Worm (Caenorhabditis elegans) whole organism, late embryonic: ENCODE results near the gene gpa-18.

Source experiments
- C08G9.2 ChIP-seq: sonication (generic microtip); optimal IDR thresholded peaks from 2 replicates; lab custom pipeline; 2016; ENCODE audit warnings: mild to moderate bottlenecking, missing genetic modification characterization, moderate library complexity, missing compliant biosample characterization
- F13H6.1 ChIP-seq: sonication (generic microtip); optimal IDR thresholded peaks from 2 replicates; lab custom pipeline; 2016; ENCODE audit warnings: missing genetic modification characterization, missing compliant biosample characterization
- T23F11.4 ChIP-seq: fragments of 200-800 bp; sonication (Bioruptor generic); optimal IDR thresholded peaks from 2 replicates; lab custom pipeline; 2018; ENCODE audit warnings: mild to moderate bottlenecking, missing genetic modification characterization, missing compliant biosample characterization
- ahr-1 ChIP-seq: sonication (generic microtip); optimal IDR thresholded peaks from 2 replicates; lab custom pipeline; 2016; ENCODE audit warnings: missing genetic modification characterization, missing compliant biosample characterization
- ceh-18 ChIP-seq: sonication (generic microtip); optimal IDR thresholded peaks from 2 replicates; lab custom pipeline; 2016; ENCODE audit warnings: missing genetic modification characterization, missing compliant biosample characterization
- ceh-19 ChIP-seq: fragments of 200-800 bp; sonication (Bioruptor generic); optimal IDR thresholded peaks from 2 replicates; lab custom pipeline; 2018; ENCODE audit warnings: mild to moderate bottlenecking, missing genetic modification characterization, missing compliant biosample characterization
- ceh-2 ChIP-seq: sonication (generic microtip); optimal IDR thresholded peaks from 2 replicates; lab custom pipeline; 2016; ENCODE audit warnings: missing genotype, missing genetic modification characterization, missing compliant biosample characterization
- ceh-31 ChIP-seq: sonication (generic microtip); optimal IDR thresholded peaks from 2 replicates; lab custom pipeline; 2016; ENCODE audit warnings: missing genetic modification characterization, missing compliant biosample characterization
- ceh-45 ChIP-seq: fragments of 200-800 bp; sonication (Bioruptor generic); IDR thresholded peaks from 2 replicates; pipeline ENCODE4 v1.3.6; 2022; ENCODE audit warnings: missing genetic modification reagents, missing genetic modification characterization, missing compliant biosample characterization
- ceh-48 ChIP-seq: sonication (generic microtip); optimal IDR thresholded peaks from 2 replicates; lab custom pipeline; 2016; ENCODE audit warnings: missing genetic modification characterization, inconsistent platforms, missing compliant biosample characterization
- ceh-9 ChIP-seq: sonication (generic microtip); optimal IDR thresholded peaks from 2 replicates; lab custom pipeline; 2016; ENCODE audit warnings: mild to moderate bottlenecking, missing genetic modification characterization, inconsistent platforms, missing compliant biosample characterization
- che-1 ChIP-seq: sonication (generic microtip); optimal IDR thresholded peaks from 2 replicates; lab custom pipeline; 2016; ENCODE audit warnings: mild to moderate bottlenecking, missing genetic modification characterization, missing compliant biosample characterization
- dve-1 ChIP-seq: sonication (generic microtip); optimal IDR thresholded peaks from 2 replicates; lab custom pipeline; 2017; ENCODE audit warnings: antibody characterized with exemption, mild to moderate bottlenecking, missing genetic modification characterization, missing compliant biosample characterization
- fax-1 ChIP-seq: sonication (generic microtip); optimal IDR thresholded peaks from 2 replicates; lab custom pipeline; 2016; ENCODE audit warnings: missing genotype, missing genetic modification characterization, missing compliant biosample characterization
- fkh-6 ChIP-seq: sonication (generic microtip); optimal IDR thresholded peaks from 2 replicates; lab custom pipeline; 2016; ENCODE audit warnings: missing genetic modification characterization, missing compliant biosample characterization
- gmeb-2 ChIP-seq: sonication (generic microtip); optimal IDR thresholded peaks from 2 replicates; lab custom pipeline; 2016; ENCODE audit warnings: missing genetic modification characterization, inconsistent platforms, missing compliant biosample characterization
- hlh-13 ChIP-seq: fragments of 200-800 bp; sonication (Bioruptor generic); optimal IDR thresholded peaks from 2 replicates; lab custom pipeline; 2018; ENCODE audit warnings: mild to moderate bottlenecking, missing genetic modification characterization, missing compliant biosample characterization
- hlh-15 ChIP-seq: sonication (generic microtip); optimal IDR thresholded peaks from 2 replicates; lab custom pipeline; 2016; ENCODE audit warnings: missing genetic modification characterization, missing compliant biosample characterization
- hlh-8 ChIP-seq: sonication (generic microtip); optimal IDR thresholded peaks from 2 replicates; lab custom pipeline; 2016; ENCODE audit warnings: missing genotype, missing genetic modification characterization, missing compliant biosample characterization
- lim-6 ChIP-seq: sonication (generic microtip); optimal IDR thresholded peaks from 2 replicates; lab custom pipeline; 2016; ENCODE audit warnings: missing genetic modification characterization, missing compliant biosample characterization
- lin-11 ChIP-seq: fragments of 200-800 bp; sonication (Bioruptor generic); optimal IDR thresholded peaks from 2 replicates; lab custom pipeline; 2018; ENCODE audit warnings: mild to moderate bottlenecking, missing genetic modification characterization, missing compliant biosample characterization
- mec-3 ChIP-seq: sonication (generic microtip); optimal IDR thresholded peaks from 2 replicates; lab custom pipeline; 2016; ENCODE audit warnings: borderline replicate concordance, missing genetic modification characterization, missing compliant biosample characterization
- nfya-1 ChIP-seq: sonication (generic microtip); optimal IDR thresholded peaks from 2 replicates; lab custom pipeline; 2017; ENCODE audit warnings: missing genetic modification characterization, mild to moderate bottlenecking, missing compliant biosample characterization, antibody characterized with exemption, moderate library complexity
- odd-2 ChIP-seq: sonication (generic microtip); optimal IDR thresholded peaks from 2 replicates; lab custom pipeline; 2017; ENCODE audit warnings: antibody characterized with exemption, mild to moderate bottlenecking, missing genetic modification characterization, missing compliant biosample characterization
- pat-9 ChIP-seq: fragments of 200-800 bp; sonication (Bioruptor generic); optimal IDR thresholded peaks from 2 replicates; lab custom pipeline; 2018; ENCODE audit warnings: mild to moderate bottlenecking, missing genetic modification characterization, moderate library complexity, missing compliant biosample characterization
- pha-2 ChIP-seq: sonication (generic microtip); optimal IDR thresholded peaks from 2 replicates; lab custom pipeline; 2017; ENCODE audit warnings: mild to moderate bottlenecking, missing genetic modification characterization, missing compliant biosample characterization
- pqm-1 ChIP-seq: sonication (generic microtip); optimal IDR thresholded peaks from 2 replicates; lab custom pipeline; 2016; ENCODE audit warnings: missing genetic modification characterization, missing compliant biosample characterization
- pros-1 ChIP-seq: fragments of 150-350 bp; optimal IDR thresholded peaks from 2 replicates; lab custom pipeline; 2014; ENCODE audit warnings: missing biosample characterization, missing genetic modification reagents, missing genetic modification characterization
- ref-2 ChIP-seq: sonication (generic microtip); optimal IDR thresholded peaks from 2 replicates; lab custom pipeline; 2016; ENCODE audit warnings: missing genetic modification characterization, missing compliant biosample characterization
- sox-2 ChIP-seq: fragments of 200-800 bp; sonication (Bioruptor generic); IDR thresholded peaks from 2 replicates; pipeline ENCODE4 v1.3.6; 2022; ENCODE audit warnings: missing genetic modification reagents, missing genetic modification characterization, missing compliant biosample characterization
- sox-4 ChIP-seq: sonication (generic microtip); optimal IDR thresholded peaks from 2 replicates; lab custom pipeline; 2017; ENCODE audit warnings: mild to moderate bottlenecking, missing genetic modification characterization, inconsistent platforms, missing compliant biosample characterization
- unc-42 ChIP-seq: sonication (generic microtip); optimal IDR thresholded peaks from 2 replicates; lab custom pipeline; 2016; ENCODE audit warnings: missing genotype, missing genetic modification characterization, missing compliant biosample characterization
- unc-55 ChIP-seq: sonication (generic microtip); optimal IDR thresholded peaks from 2 replicates; lab custom pipeline; 2017; ENCODE audit warnings: missing biosample characterization, missing genetic modification reagents, missing genetic modification characterization
- unc-86 ChIP-seq: sonication (generic microtip); optimal IDR thresholded peaks from 2 replicates; lab custom pipeline; 2016; ENCODE audit warnings: missing genetic modification characterization, missing compliant biosample characterization
- zip-5 ChIP-seq: sonication (generic microtip); optimal IDR thresholded peaks from 2 replicates; lab custom pipeline; 2016; ENCODE audit warnings: missing genetic modification characterization, missing compliant biosample characterization

gpa-18 gene

DNA sequence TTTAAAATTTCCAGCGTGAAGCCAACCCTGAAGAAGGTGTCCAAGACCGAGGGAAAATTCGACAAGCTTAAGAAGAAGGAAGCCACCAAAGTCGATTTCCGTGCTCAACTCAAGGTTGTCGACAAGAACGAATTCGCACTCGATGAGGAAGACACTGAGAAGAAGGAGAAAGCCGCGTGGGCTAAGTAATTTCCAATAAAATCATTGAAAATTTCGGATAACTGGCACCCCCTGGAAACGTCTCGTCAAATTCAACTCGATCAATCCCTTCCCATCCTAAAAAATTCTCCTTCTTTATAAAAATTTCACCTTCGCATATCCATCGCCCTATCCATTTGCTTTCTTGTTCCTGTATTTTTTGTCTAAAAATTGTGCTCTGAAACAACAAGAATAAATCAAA is 11.3 kb upstream of the gpa-18 start:
- TF ChIP-seq ceh-48 (tag; lab: Kevin White, UChicago) (no peak), ceh-2 (tag; lab: Kevin White, UChicago) (no peak), ceh-9 (tag; lab: Kevin White, UChicago) (no peak), mec-3 (no peak), pqm-1 (tag; lab: Kevin White, UChicago) (no peak), hlh-8 (tag; lab: Kevin White, UChicago) (no peak), pat-9 (no peak), pha-2 (no peak), F13H6.1 (no peak), nfya-1 (tag; lab: Kevin White, UChicago) (no peak), lin-11 (tag; lab: Kevin White, UChicago) (no peak), pros-1 (tag; lab: Kevin White, UChicago) (no peak), ceh-45 (GFP tag; lab: Robert Waterston, UW) (no peak), sox-2 (GFP tag; lab: Robert Waterston, UW) (no peak), unc-55 (GFP tag; lab: Kevin White, UChicago) (no peak)

DNA sequence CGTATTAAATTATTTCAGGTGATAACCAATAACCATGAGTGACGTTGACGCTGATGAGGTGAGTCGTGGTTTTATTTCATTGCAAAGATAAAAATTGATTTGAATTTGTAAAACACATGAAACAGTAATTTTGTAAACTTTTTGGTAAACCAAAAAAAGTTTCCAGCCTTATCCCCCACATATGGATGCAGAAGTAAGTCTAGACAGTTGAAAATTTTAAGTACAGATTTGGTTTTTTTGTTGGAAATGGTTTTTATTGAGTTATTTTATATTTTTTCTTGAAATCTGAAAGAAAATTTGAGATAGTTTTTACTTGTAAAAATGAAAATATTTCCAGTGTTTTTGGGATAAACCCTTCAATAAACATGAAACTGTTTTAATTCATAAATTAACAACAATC is 9.1 kb upstream of the gpa-18 start, which contains the start of gene tni-4:
Gene tni-4 (plus strand): TSS at position 19 of the 400 bp plus-strand sequence.
- no peak for TF ChIP-seq zip-5 (tag; lab: Kevin White, UChicago)
- TF ChIP-seq sox-2 (GFP tag; lab: Robert Waterston, UW), result no peak
- TF ChIP-seq C08G9.2, result no peak
- TF ChIP-seq che-1 (tag; lab: Kevin White, UChicago), result no peak
- TF ChIP-seq nfya-1 (tag; lab: Kevin White, UChicago), result no peak
- TF ChIP-seq gmeb-2 (tag; lab: Kevin White, UChicago), result no peak
- TF ChIP-seq hlh-15 (tag; lab: Kevin White, UChicago), result no peak
- TF ChIP-seq sox-4 (tag; lab: Kevin White, UChicago), result no peak

DNA sequence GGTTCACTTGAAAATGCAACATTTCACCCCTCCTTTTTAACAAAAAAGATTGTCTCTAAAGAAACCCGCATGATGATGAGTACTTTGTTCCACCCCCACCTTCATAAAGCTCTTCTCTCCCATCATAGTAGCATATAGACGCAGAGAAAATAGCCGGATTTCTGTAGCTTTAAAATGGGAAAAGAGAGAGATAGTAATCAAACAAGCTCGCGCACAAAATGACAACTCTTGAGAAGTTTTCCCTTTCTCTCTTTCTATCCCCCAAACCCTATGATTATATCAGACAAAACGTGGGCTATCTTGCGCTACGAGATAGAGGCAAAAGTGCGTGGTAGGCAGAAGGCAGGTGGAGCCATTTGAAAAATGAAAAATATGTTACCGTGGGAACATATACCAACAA is 7.1 kb upstream of the gpa-18 start:
- TF ChIP-seq ref-2 (tag; lab: Kevin White, UChicago) (no peak), odd-2 (tag; lab: Kevin White, UChicago) (no peak), T23F11.4 (GFP tag; lab: Kevin White, UChicago) (no peak), sox-2 (GFP tag; lab: Robert Waterston, UW) (no peak), ceh-18 (tag; lab: Kevin White, UChicago) (no peak), lim-6 (tag; lab: Kevin White, UChicago) (no peak), fax-1 (tag; lab: Kevin White, UChicago) (no peak), hlh-8 (tag; lab: Kevin White, UChicago) (no peak), ceh-31 (no peak)
- TF ChIP-seq, all 69 proteins: peak for 0

DNA sequence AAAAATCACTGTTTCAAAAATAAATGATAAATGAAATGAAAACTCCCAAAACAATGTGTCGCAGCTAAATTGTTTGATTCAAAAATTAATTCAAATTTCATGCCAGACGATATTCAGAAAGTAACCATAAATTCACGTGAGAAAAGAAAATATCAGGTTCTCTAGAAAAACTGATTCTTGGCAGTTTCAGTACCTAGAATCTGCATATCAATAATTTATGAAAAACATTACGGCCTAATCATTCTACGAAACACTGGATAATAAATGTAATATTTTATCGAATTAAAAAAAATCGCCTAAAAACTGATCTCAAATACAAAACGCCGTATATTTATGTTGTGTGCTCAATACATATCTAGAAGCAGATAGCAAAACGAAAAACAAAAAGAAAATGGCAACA is 5.4 kb upstream of the gpa-18 start:
- no peak for TF ChIP-seq unc-86 (tag; lab: Kevin White, UChicago)
- no peak for TF ChIP-seq hlh-13
- TF ChIP-seq nfya-1 (tag; lab: Kevin White, UChicago), result no peak
- TF ChIP-seq ahr-1 (tag; lab: Kevin White, UChicago), result no peak
- TF ChIP-seq ceh-45 (GFP tag; lab: Robert Waterston, UW), result no peak
- TF ChIP-seq unc-55 (GFP tag; lab: Kevin White, UChicago), result no peak
- no peak for TF ChIP-seq dve-1 (tag; lab: Kevin White, UChicago)

DNA sequence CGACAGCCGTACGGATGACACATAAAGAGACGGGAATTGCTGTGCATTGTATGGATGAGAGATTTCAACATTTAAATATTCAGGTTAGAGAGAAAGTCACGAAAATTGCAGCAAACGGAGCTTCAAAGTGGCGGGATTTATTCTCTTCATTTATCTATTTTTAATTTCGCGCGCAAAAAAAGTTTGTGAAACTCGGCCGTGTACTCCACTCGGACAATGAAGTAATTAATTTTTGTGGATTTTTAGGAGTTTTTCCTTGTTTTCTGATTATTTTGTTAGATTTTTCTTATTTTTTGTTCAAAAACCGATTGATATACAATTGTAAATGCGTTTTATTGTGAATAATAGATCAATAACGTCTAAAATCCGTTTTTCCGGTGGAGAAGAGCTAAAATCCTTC is 7.4 kb downstream of the gpa-18 start:
- TF ChIP-seq C08G9.2 (peak; percentile 20), ceh-2 (tag; lab: Kevin White, UChicago) (no peak), F13H6.1 (no peak), unc-42 (tag; lab: Kevin White, UChicago) (no peak), ceh-19 (GFP tag; lab: Kevin White, UChicago) (no peak), fkh-6 (no peak)
